Fruit fly (Drosophila melanogaster) Kc167 (cell line): ENCODE data around the gene Nubp2.

Experiments
- Myc ChIP-seq: fragments of >200 bp; optimal IDR thresholded peaks from 2 replicates; lab custom pipeline; 2017; ENCODE audit warnings: missing external identifiers
- Sin3A ChIP-seq: fragments of >200 bp; optimal IDR thresholded peaks from 2 replicates; lab custom pipeline; 2018; ENCODE audit warnings: missing external identifiers
- h ChIP-seq: fragments of >200 bp; optimal IDR thresholded peaks from 3 replicates; lab custom pipeline; 2018; ENCODE audit warnings: missing external identifiers
- insv ChIP-seq: fragments of >200 bp; optimal IDR thresholded peaks from 3 replicates; lab custom pipeline; 2018; ENCODE audit warnings: missing external identifiers
- psq ChIP-seq: fragments of >200 bp; optimal IDR thresholded peaks from 2 replicates; lab custom pipeline; 2017; ENCODE audit warnings: missing external identifiers
- ttk ChIP-seq: sonication (Bioruptor generic); optimal IDR thresholded peaks from 2 replicates; lab custom pipeline; 2017; ENCODE audit warnings: missing external identifiers

The Nubp2 gene

DNA sequence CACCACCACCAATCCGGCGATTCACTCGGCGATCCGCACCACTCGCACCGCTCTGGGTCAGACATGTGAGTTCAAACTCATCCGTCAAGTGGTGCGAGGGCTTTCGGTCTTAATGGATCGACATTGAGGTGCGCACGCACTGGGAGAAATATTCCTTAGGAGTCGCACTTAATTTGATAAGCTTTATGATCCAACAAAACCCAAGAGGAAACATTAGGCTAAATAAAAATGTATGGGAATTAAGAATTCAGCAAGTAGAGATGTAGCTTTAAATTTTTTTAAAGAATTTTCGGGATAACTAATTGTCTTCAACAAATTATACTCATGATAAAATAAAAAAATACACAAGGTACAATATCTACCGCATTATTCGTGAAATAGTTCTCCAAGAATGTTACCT is 50.1 kb downstream of the Nubp2 start:
- TF ChIP-seq ttk (lab: Kevin White, UChicago) = no peak
- TF ChIP-seq Sin3A (lab: Kevin White, UChicago) = no peak
- TF ChIP-seq h = no peak
- no peak for TF ChIP-seq psq
- TF ChIP-seq Myc (lab: Kevin White, UChicago) = no peak
- no peak for TF ChIP-seq insv (lab: Kevin White, UChicago)
